Worm (Caenorhabditis elegans) whole organism, young adult: ENCODE measurements around the gene cpt-2.

Source experiments
- D2030.7 ChIP-seq: fragments of 200-800 bp; sonication (Bioruptor generic); IDR thresholded peaks from 2 replicates; pipeline ENCODE4 v1.3.6; 2022; ENCODE audit warnings: missing genetic modification reagents, missing genetic modification characterization, missing compliant biosample characterization
- F22D6.2 ChIP-seq: sonication (generic microtip); optimal IDR thresholded peaks from 2 replicates; lab custom pipeline; 2016; ENCODE audit warnings: mild to moderate bottlenecking, missing genetic modification characterization, missing compliant biosample characterization
- F39B2.1 ChIP-seq: fragments of 200-800 bp; sonication (Bioruptor generic); IDR thresholded peaks from 2 replicates; pipeline ENCODE4 v1.3.6; 2022; ENCODE audit warnings: missing genetic modification reagents, missing genetic modification characterization, missing compliant biosample characterization
- F57C9.4 ChIP-seq: sonication (generic microtip); optimal IDR thresholded peaks from 2 replicates; lab custom pipeline; 2017; ENCODE audit warnings: mild to moderate bottlenecking, missing genetic modification characterization, missing compliant biosample characterization
- K12H6.12 ChIP-seq: fragments of 200-800 bp; sonication (Bioruptor generic); optimal IDR thresholded peaks from 2 replicates; lab custom pipeline; 2018; ENCODE audit warnings: mild to moderate bottlenecking, missing genetic modification characterization, missing compliant biosample characterization
- T26A5.8 ChIP-seq: sonication (generic microtip); optimal IDR thresholded peaks from 2 replicates; lab custom pipeline; 2016; ENCODE audit warnings: missing genetic modification characterization, missing compliant biosample characterization
- Y56A3A.18 ChIP-seq: fragments of 200-800 bp; sonication (Bioruptor generic); IDR thresholded peaks from 2 replicates; pipeline ENCODE4 v1.3.6; 2022; ENCODE audit warnings: missing genetic modification reagents, missing genetic modification characterization, missing compliant biosample characterization
- Y95B8A.8 ChIP-seq: fragments of 200-800 bp; sonication (Bioruptor generic); IDR thresholded peaks from 2 replicates; pipeline ENCODE4 v1.3.6; 2022; ENCODE audit warnings: missing genetic modification reagents, missing genetic modification characterization, missing compliant biosample characterization
- aptf-3 ChIP-seq: fragments of 200-800 bp; sonication (Bioruptor generic); IDR thresholded peaks from 2 replicates; pipeline ENCODE4 v1.3.6; 2022; ENCODE audit warnings: missing genetic modification characterization, missing compliant biosample characterization
- attf-3 ChIP-seq: fragments of 200-800 bp; sonication (Bioruptor generic); conservative IDR thresholded peaks from 2 replicates; pipeline ENCODE4 v1.3.6; 2022; ENCODE audit warnings: missing genetic modification reagents, missing genetic modification characterization, missing compliant biosample characterization
- attf-5 ChIP-seq: fragments of 200-800 bp; sonication (Bioruptor generic); optimal IDR thresholded peaks from 2 replicates; lab custom pipeline; 2018; ENCODE audit warnings: mild to moderate bottlenecking, missing genetic modification characterization, missing compliant biosample characterization
- ccch-3 ChIP-seq: fragments of 200-800 bp; sonication (Bioruptor generic); optimal IDR thresholded peaks from 2 replicates; lab custom pipeline; 2018; ENCODE audit warnings: mild to moderate bottlenecking, missing genetic modification characterization, missing compliant biosample characterization
- cebp-1 ChIP-seq, 2 experiments: fragments of 200-800 bp in 1 of 2; sonication (Bioruptor generic) in 1 of 2; sonication (generic microtip) in 1 of 2; IDR thresholded peaks in 1 of 2; optimal IDR thresholded peaks in 1 of 2; 2 replicates each; pipeline versions ENCODE4 v1.3.6 to Lab custom; 2017 to 2022; ENCODE audit warnings: missing compliant biosample characterization in 2 of 2, missing genetic modification characterization in 2 of 2, mild to moderate bottlenecking in 1 of 2, missing genetic modification reagents in 1 of 2, moderate library complexity in 1 of 2
- ceh-91 ChIP-seq: fragments of 200-800 bp; sonication (Bioruptor generic); IDR thresholded peaks from 2 replicates; pipeline ENCODE4 v1.3.6; 2022; ENCODE audit warnings: missing genetic modification reagents, missing genetic modification characterization, missing compliant biosample characterization
- chd-7 ChIP-seq: sonication (generic microtip); optimal IDR thresholded peaks from 2 replicates; lab custom pipeline; 2016; ENCODE audit warnings: mild to moderate bottlenecking, missing genetic modification characterization, moderate library complexity, missing compliant biosample characterization
- die-1 ChIP-seq: sonication (generic microtip); optimal IDR thresholded peaks from 2 replicates; lab custom pipeline; 2016; ENCODE audit warnings: missing genotype, mild to moderate bottlenecking, missing genetic modification characterization, missing compliant biosample characterization
- dox-1 ChIP-seq: fragments of 200-800 bp; sonication (Bioruptor generic); IDR thresholded peaks from 2 replicates; pipeline ENCODE4 v1.3.6; 2022; ENCODE audit warnings: missing genetic modification reagents, missing genetic modification characterization, missing compliant biosample characterization
- egrh-3 ChIP-seq: fragments of 200-800 bp; sonication (Bioruptor generic); IDR thresholded peaks from 2 replicates; pipeline ENCODE4 v1.3.6; 2022; ENCODE audit warnings: missing genetic modification reagents, missing genetic modification characterization, missing compliant biosample characterization
- gei-17 ChIP-seq: fragments of 200-800 bp; sonication (Bioruptor generic); optimal IDR thresholded peaks from 2 replicates; lab custom pipeline; 2018; ENCODE audit warnings: mild to moderate bottlenecking, missing genetic modification characterization, missing compliant biosample characterization
- hmg-1.2 ChIP-seq: fragments of 200-800 bp; sonication (Bioruptor generic); IDR thresholded peaks from 2 replicates; pipeline ENCODE4 v1.3.6; 2022; ENCODE audit warnings: missing genetic modification reagents, missing genetic modification characterization, missing compliant biosample characterization
- hrde-1 ChIP-seq: sonication (generic microtip); optimal IDR thresholded peaks from 2 replicates; lab custom pipeline; 2016; ENCODE audit warnings: missing genetic modification characterization, mild to moderate bottlenecking, missing compliant biosample characterization, moderate library complexity, missing genotype, missing genetic modification reagents, borderline replicate concordance
- hsf-1 ChIP-seq: fragments of 200-800 bp; sonication (Bioruptor generic); IDR thresholded peaks from 2 replicates; pipeline ENCODE4 v1.3.6; 2022; ENCODE audit warnings: missing genetic modification reagents, missing genetic modification characterization, missing compliant biosample characterization
- let-607 ChIP-seq, 2 experiments: fragments of 200-800 bp in 1 of 2; sonication (Bioruptor generic) in 1 of 2; sonication (generic microtip) in 1 of 2; optimal IDR thresholded peaks; 2 replicates each; lab custom pipeline; 2016 to 2018; ENCODE audit warnings: mild to moderate bottlenecking in 2 of 2, missing compliant biosample characterization in 2 of 2, missing genetic modification characterization in 2 of 2, moderate library complexity in 2 of 2, missing genotype in 1 of 2
- lin-35 ChIP-seq, 3 experiments: fragments of 150-350 bp in 2 of 3; sonication (generic microtip) in 1 of 3; optimal IDR thresholded peaks; 2 replicates each; lab custom pipeline; 2014 to 2018; ENCODE audit warnings: missing biosample characterization in 3 of 3, missing genetic modification characterization in 3 of 3, missing genetic modification reagents in 3 of 3
- lin-40 ChIP-seq: sonication (generic microtip); optimal IDR thresholded peaks from 2 replicates; lab custom pipeline; 2016; ENCODE audit warnings: missing genetic modification characterization, mild to moderate bottlenecking, missing compliant biosample characterization, missing genotype, missing genetic modification reagents
- lin-54 ChIP-seq: fragments of 200-800 bp; sonication (Bioruptor generic); optimal IDR thresholded peaks from 2 replicates; lab custom pipeline; 2018; ENCODE audit warnings: mild to moderate bottlenecking, missing genetic modification characterization, missing compliant biosample characterization
- lsl-1 ChIP-seq: fragments of 200-800 bp; sonication (Bioruptor generic); optimal IDR thresholded peaks from 2 replicates; lab custom pipeline; 2018; ENCODE audit warnings: mild to moderate bottlenecking, missing genetic modification characterization, moderate library complexity, missing compliant biosample characterization
- madf-10 ChIP-seq: sonication (generic microtip); optimal IDR thresholded peaks from 2 replicates; lab custom pipeline; 2016; ENCODE audit warnings: mild to moderate bottlenecking, missing genetic modification characterization, missing compliant biosample characterization
- madf-3 ChIP-seq: fragments of 200-800 bp; sonication (Bioruptor generic); IDR thresholded peaks from 2 replicates; pipeline ENCODE4 v1.3.6; 2022; ENCODE audit warnings: missing genetic modification reagents, missing genetic modification characterization, missing compliant biosample characterization
- madf-6 ChIP-seq: fragments of 200-800 bp; sonication (Bioruptor generic); IDR thresholded peaks from 2 replicates; pipeline ENCODE4 v1.3.6; 2022; ENCODE audit warnings: missing genetic modification reagents, missing genetic modification characterization, missing compliant biosample characterization
- mes-4 ChIP-seq: sonication (generic microtip); optimal IDR thresholded peaks from 2 replicates; lab custom pipeline; 2016; ENCODE audit warnings: missing genotype, missing genetic modification characterization, missing compliant biosample characterization
- mxl-1 ChIP-seq: sonication (generic microtip); optimal IDR thresholded peaks from 2 replicates; lab custom pipeline; 2016; ENCODE audit warnings: missing genetic modification characterization, missing compliant biosample characterization
- nfya-2 ChIP-seq: fragments of 200-800 bp; sonication (Bioruptor generic); IDR thresholded peaks from 2 replicates; pipeline ENCODE4 v1.3.6; 2022; ENCODE audit warnings: missing genetic modification reagents, missing genetic modification characterization, missing compliant biosample characterization
- nfyb-1 ChIP-seq: fragments of 200-800 bp; sonication (Bioruptor generic); IDR thresholded peaks from 2 replicates; pipeline ENCODE4 v1.3.6; 2022; ENCODE audit warnings: missing genetic modification reagents, missing genetic modification characterization, missing compliant biosample characterization
- nhr-120 ChIP-seq: fragments of 200-800 bp; sonication (Bioruptor generic); IDR thresholded peaks from 2 replicates; pipeline ENCODE4 v1.3.6; 2022; ENCODE audit warnings: missing genetic modification characterization, missing compliant biosample characterization
- pbrm-1 ChIP-seq: fragments of 200-800 bp; sonication (Bioruptor generic); IDR thresholded peaks from 2 replicates; pipeline ENCODE4 v1.3.6; 2022; ENCODE audit warnings: missing genetic modification reagents, missing genetic modification characterization, missing compliant biosample characterization
- rpc-1 ChIP-seq, 2 experiments: fragments of 150-350 bp in 1 of 2; sonication (generic microtip) in 1 of 2; optimal IDR thresholded peaks; 2 replicates each; lab custom pipeline; 2014 to 2018; ENCODE audit warnings: missing biosample characterization in 1 of 2, missing genetic modification characterization in 1 of 2, missing genetic modification reagents in 1 of 2, missing genotype in 1 of 2
- snpc-1.3 ChIP-seq: sonication (generic microtip); optimal IDR thresholded peaks from 2 replicates; lab custom pipeline; 2017; ENCODE audit warnings: missing genetic modification characterization, mild to moderate bottlenecking, missing compliant biosample characterization, antibody characterized with exemption, moderate library complexity, missing genotype, missing genetic modification reagents; ENCODE audit not compliant: insufficient read depth
- somi-1 ChIP-seq: fragments of 200-800 bp; sonication (Bioruptor generic); optimal IDR thresholded peaks from 2 replicates; lab custom pipeline; 2018; ENCODE audit warnings: mild to moderate bottlenecking, missing genetic modification characterization, missing compliant biosample characterization
- tbp1 ChIP-seq: fragments of 200-800 bp; sonication (Bioruptor generic); optimal IDR thresholded peaks from 2 replicates; lab custom pipeline; 2018; ENCODE audit warnings: mild to moderate bottlenecking, missing genetic modification characterization, missing compliant biosample characterization
- tlf-1 ChIP-seq: fragments of 200-800 bp; sonication (Bioruptor generic); optimal IDR thresholded peaks from 2 replicates; lab custom pipeline; 2018; ENCODE audit warnings: mild to moderate bottlenecking, missing genetic modification characterization, missing compliant biosample characterization
- unc-62 ChIP-seq: fragments of 150-350 bp; optimal IDR thresholded peaks from 2 replicates; lab custom pipeline; 2014; ENCODE audit warnings: missing biosample characterization, missing genetic modification reagents, missing genetic modification characterization
- zim-3 ChIP-seq: sonication (generic microtip); optimal IDR thresholded peaks from 2 replicates; lab custom pipeline; 2017; ENCODE audit warnings: mild to moderate bottlenecking, missing genetic modification characterization, moderate library complexity, missing compliant biosample characterization
- ztf-25 ChIP-seq: fragments of 200-800 bp; sonication (Bioruptor generic); IDR thresholded peaks from 2 replicates; pipeline ENCODE4 v1.3.6; 2022; ENCODE audit warnings: missing genetic modification reagents, missing genetic modification characterization, missing compliant biosample characterization
- ztf-3 ChIP-seq: fragments of 200-800 bp; sonication (Bioruptor generic); optimal IDR thresholded peaks from 2 replicates; lab custom pipeline; 2018; ENCODE audit warnings: mild to moderate bottlenecking, missing genetic modification characterization, missing compliant biosample characterization
- ztf-6 ChIP-seq: fragments of 200-800 bp; sonication (Bioruptor generic); IDR thresholded peaks from 2 replicates; pipeline ENCODE4 v1.3.6; 2022; ENCODE audit warnings: missing genetic modification reagents, missing genetic modification characterization, missing compliant biosample characterization

cpt-2 gene

ce11 chrIV:11148788-11149366, 30.6 kb upstream of the cpt-2 start:
- TF ChIP-seq Y56A3A.18 = no peak
- no peak for TF ChIP-seq madf-10 (tag; lab: Kevin White, UChicago)
- TF ChIP-seq pbrm-1 = 0 out of 2 replicates have a peak, but pooled peaks have one; percentile 46
- TF ChIP-seq chd-7 = peak; percentile 58
- TF ChIP-seq ztf-3 (GFP tag; lab: Kevin White, UChicago) = peak; percentile 18
- no peak for TF ChIP-seq lin-40
- peak; percentile 30 for TF ChIP-seq die-1 (tag; lab: Kevin White, UChicago)
- TF ChIP-seq lsl-1 (GFP tag; lab: Kevin White, UChicago) = no peak
- no peak for TF ChIP-seq ccch-3
- TF ChIP-seq dox-1 (GFP tag; lab: Robert Waterston, UW) = peak; percentile 31; the same call in 1 of the 2 replicates
- no peak for TF ChIP-seq F57C9.4
- peak; percentile 47 for TF ChIP-seq attf-5
- TF ChIP-seq let-607 (tag; optimal IDR thresholded peaks at IDR 0.05; lab: Kevin White, UChicago) = peak in 1 of 2 experiments; percentile 46
- TF ChIP-seq somi-1 (GFP tag; lab: Kevin White, UChicago) = no peak
- TF ChIP-seq egrh-3 (GFP tag; lab: Robert Waterston, UW) = no peak
- TF ChIP-seq nfyb-1 (GFP tag; lab: Robert Waterston, UW) = peak; percentile 74; the same call in 1 of the 2 replicates
- no peak for TF ChIP-seq D2030.7 (GFP tag; lab: Robert Waterston, UW)
- TF ChIP-seq K12H6.12 (tag; lab: Kevin White, UChicago) = no peak
- no peak for TF ChIP-seq ztf-6
- no peak for TF ChIP-seq mes-4 (tag; lab: Kevin White, UChicago)
- 0 out of 2 replicates have a peak, but pooled peaks have one; percentile 22 for TF ChIP-seq madf-6 (GFP tag; lab: Robert Waterston, UW)
- no peak for TF ChIP-seq F39B2.1 (GFP tag; lab: Robert Waterston, UW)
- TF ChIP-seq Y95B8A.8 (GFP tag; lab: Robert Waterston, UW) = 0 out of 2 replicates have a peak, but pooled peaks have one; percentile 8
- TF ChIP-seq attf-3 (GFP tag; lab: Robert Waterston, UW) = no peak
- TF ChIP-seq F22D6.2 = no peak
- no peak for TF ChIP-seq hrde-1
- TF ChIP-seq nhr-120 = no peak
- no peak for TF ChIP-seq cebp-1 (GFP tag; IDR thresholded peaks at IDR 0.05; lab: Robert Waterston, UW)
- TF ChIP-seq cebp-1 (tag; optimal IDR thresholded peaks at IDR 0.05; lab: Kevin White, UChicago) = peak; percentile 15
- TF ChIP-seq hsf-1 (GFP tag; lab: Robert Waterston, UW) = no peak
- peak; percentile 11 for TF ChIP-seq tbp1 (GFP tag; lab: Kevin White, UChicago)
- TF ChIP-seq hmg-1.2 (GFP tag; lab: Robert Waterston, UW) = peak; percentile 35; the same call in 1 of the 2 replicates
- no peak for TF ChIP-seq aptf-3

ce11 chrIV:11149454-11150163, 29.8 kb upstream of the cpt-2 start, which contains the start of the genes F01G4.6 and pfd-1:
F01G4.6 (minus strand) TSS chrIV:11149504.
pfd-1 (plus strand) TSS chrIV:11150113.
- no peak for TF ChIP-seq nfya-2
- TF ChIP-seq zim-3 = no peak
- TF ChIP-seq ceh-91 (GFP tag; lab: Robert Waterston, UW) = 0 out of 2 replicates have a peak, but pooled peaks have one; percentile 27
- no peak for TF ChIP-seq ztf-25 (GFP tag; lab: Robert Waterston, UW)
- no peak for TF ChIP-seq mxl-1 (tag; lab: Kevin White, UChicago)
- TF ChIP-seq T26A5.8 (tag; lab: Kevin White, UChicago) = no peak
- no peak for TF ChIP-seq aptf-3
- peak in 1 of 3 experiments; percentile 91 for TF ChIP-seq lin-35 (GFP tag; optimal IDR thresholded peaks at IDR 0.05; lab: Kevin White, UChicago)
- no peak for TF ChIP-seq unc-62 (GFP tag; lab: Kevin White, UChicago)
- TF ChIP-seq gei-17 (GFP tag; lab: Kevin White, UChicago) = peak; percentile 53
- TF ChIP-seq hrde-1 = no peak
- TF ChIP-seq lin-40 = peak; percentile 85
- TF ChIP-seq lin-54 (GFP tag; lab: Kevin White, UChicago) = peak; percentile 84
- peak; percentile 89 for TF ChIP-seq tlf-1 (GFP tag; lab: Kevin White, UChicago)
- TF ChIP-seq snpc-1.3 (tag; lab: Kevin White, UChicago) = peak; percentile 22
- TF ChIP-seq nhr-120 = no peak
- no peak for TF ChIP-seq rpc-1 (optimal IDR thresholded peaks at IDR 0.05; lab: Kevin White, UChicago)
- no peak for TF ChIP-seq rpc-1 (tag; optimal IDR thresholded peaks at IDR 0.05; lab: Kevin White, UChicago)
- TF ChIP-seq madf-3 (GFP tag; lab: Robert Waterston, UW) = peak; percentile 74; the same call in 1 of the 2 replicates
